Worm (Caenorhabditis elegans): ENCODE data around the gene mec-2.

- TF ChIP-seq tbx-2 (tag; optimal IDR thresholded peaks at IDR 0.05) (no peak), nfya-1 (tag; optimal IDR thresholded peaks at IDR 0.05) (no peak), nhr-11 (tag; optimal IDR thresholded peaks at IDR 0.05) (no peak), sox-4 (tag; optimal IDR thresholded peaks at IDR 0.05) (no peak), ref-2 (tag; optimal IDR thresholded peaks at IDR 0.05) (no peak), pqm-1 (tag; optimal IDR thresholded peaks at IDR 0.05) (no peak)
Observed at ce11 chrX:5567454-5567853, at the start of gene mec-2.
